Fruit fly (Drosophila melanogaster): ENCODE data around the gene Pburs.
A peak's percentile ranks its signal among the peaks of the same experiment; 100 is the strongest.

Gene Pburs

DNA sequence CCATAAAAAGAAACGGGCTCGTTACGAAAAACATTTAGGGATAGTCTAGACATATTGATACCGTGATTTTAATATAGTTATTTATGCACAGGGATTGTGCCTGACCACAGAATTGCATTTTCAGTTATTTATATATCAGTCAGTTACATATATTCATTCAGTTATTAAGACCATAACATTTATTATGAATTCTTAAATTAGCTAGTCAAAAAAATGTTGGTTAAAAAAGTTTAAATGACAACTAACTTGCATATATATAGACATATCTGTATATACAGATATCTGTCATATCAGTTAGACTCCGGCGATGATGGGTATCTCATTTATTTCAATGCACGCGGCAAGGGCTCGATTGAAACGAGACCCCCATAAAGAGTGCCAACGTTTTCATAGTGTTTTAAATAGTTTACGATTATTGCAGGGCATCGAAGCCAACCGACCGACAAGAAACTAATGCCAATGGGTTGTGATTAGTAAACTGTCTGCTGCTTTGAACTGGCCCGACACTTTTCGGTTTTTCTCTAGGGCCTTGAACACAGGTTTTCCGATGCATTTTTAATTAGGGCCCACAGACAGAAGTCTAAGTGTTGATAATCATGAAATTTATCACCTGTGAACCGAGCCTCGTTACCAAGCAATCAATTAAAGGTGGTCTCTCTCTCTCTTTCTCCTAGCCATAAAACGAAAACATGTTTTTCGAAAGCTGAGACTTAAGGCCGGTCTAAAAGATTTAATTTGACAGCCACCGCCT lies 45.7 kb upstream of the Pburs start (continued):
- TF ChIP-seq CG2129 (GFP tag; IDR thresholded peaks at IDR 0.05; ENCODE audit: partially characterized antibody) (no peak), hkb (optimal IDR thresholded peaks at IDR 0.05) (no peak), hkb (GFP tag; IDR thresholded peaks at IDR 0.05) (peak; percentile 43; the same call in 1 of the 2 replicates), Ssrp (tag; optimal IDR thresholded peaks at IDR 0.05) (peak; percentile 85), CG12219 (GFP tag; optimal IDR thresholded peaks at IDR 0.05) (peak; percentile 59), CG6272 (GFP tag; IDR thresholded peaks at IDR 0.05) (0 out of 2 replicates have a peak, but pooled peaks have one; percentile 24), CG10267 (tag; optimal IDR thresholded peaks at IDR 0.05) (peak; percentile 87), CoRest (tag; optimal IDR thresholded peaks at IDR 0.05) (peak; percentile 85), nom (GFP tag; optimal IDR thresholded peaks at IDR 0.05) (no peak), CG3281 (GFP tag; optimal IDR thresholded peaks at IDR 0.05) (peak; percentile 32), Blimp-1 (GFP tag; optimal IDR thresholded peaks at IDR 0.05) (peak; percentile 85), Scr (GFP tag; IDR thresholded peaks at IDR 0.05; ENCODE audit: partially characterized antibody) (no peak), sqz (GFP tag; optimal IDR thresholded peaks at IDR 0.05) (peak; percentile 73), schlank (tag; optimal IDR thresholded peaks at IDR 0.05) (no peak), CG3407 (GFP tag; optimal IDR thresholded peaks at IDR 0.05) (peak; percentile 71), eve (GFP tag; optimal IDR thresholded peaks at IDR 0.05) (peak in 1 of 2 experiments; percentile 49), bowl (GFP tag; IDR thresholded peaks at IDR 0.05) (no peak), Dek (tag; optimal IDR thresholded peaks at IDR 0.05) (peak; percentile 4), Eip74EF (GFP tag; optimal IDR thresholded peaks at IDR 0.05) (peak in 1 of 2 experiments; percentile 69), tna (GFP tag; IDR thresholded peaks at IDR 0.05; ENCODE audit: partially characterized antibody) (no peak), Med (GFP tag) (peak; percentile 60), sug (tag; optimal IDR thresholded peaks at IDR 0.05) (peak; percentile 48), CG2199 (GFP tag; IDR thresholded peaks at IDR 0.05) (0 out of 3 replicates have a peak, but pooled peaks have one; percentile 71), D (optimal IDR thresholded peaks at IDR 0.05) (no peak), D (GFP tag; optimal IDR thresholded peaks at IDR 0.05) (peak; percentile 90), pnt (GFP tag; optimal IDR thresholded peaks at IDR 0.05) (peak; percentile 59), CG3726 (GFP tag; IDR thresholded peaks at IDR 0.05) (peak; percentile 67; the same call in 1 of the 3 replicates), grau (tag; optimal IDR thresholded peaks at IDR 0.05) (peak; percentile 76), run (tag; optimal IDR thresholded peaks at IDR 0.05) (peak; percentile 12), CG2202 (tag; optimal IDR thresholded peaks at IDR 0.05) (peak; percentile 63), CG14050 (GFP tag; IDR thresholded peaks at IDR 0.05) (0 out of 3 replicates have a peak, but pooled peaks have one; percentile 37), CG31441 (GFP tag; IDR thresholded peaks at IDR 0.05) (peak; percentile 88), unpg (GFP tag; optimal IDR thresholded peaks at IDR 0.05) (peak; percentile 68), pb (GFP tag; optimal IDR thresholded peaks at IDR 0.05) (no peak), Nf-YA (GFP tag; IDR thresholded peaks at IDR 0.05) (no peak), tap (tag; optimal IDR thresholded peaks at IDR 0.05) (peak; percentile 88), danr (GFP tag; IDR thresholded peaks at IDR 0.05) (peak; percentile 62; the same call in 1 of the 2 replicates), Oli (tag; optimal IDR thresholded peaks at IDR 0.05) (peak; percentile 85), Hr51 (GFP tag; optimal IDR thresholded peaks at IDR 0.05) (peak in 1 of 2 experiments; percentile 74), zfh1 (GFP tag; IDR thresholded peaks at IDR 0.05) (0 out of 3 replicates have a peak, but pooled peaks have one; percentile 53), Pdp1 (GFP tag; optimal IDR thresholded peaks at IDR 0.05) (peak; percentile 38 to 63), CTCF (GFP tag; optimal IDR thresholded peaks at IDR 0.05) (peak; percentile 25), CG17612 (GFP tag; IDR thresholded peaks at IDR 0.05) (no peak), B-H1 (GFP tag; IDR thresholded peaks at IDR 0.05) (peak; percentile 65; the same call in 2 of the 3 replicates), CG32772 (GFP tag; IDR thresholded peaks at IDR 0.05) (peak; percentile 85), ci (GFP tag; IDR thresholded peaks at IDR 0.05) (peak; percentile 21; the same call in 1 of the 3 replicates), CG1603 (tag; optimal IDR thresholded peaks at IDR 0.05) (peak; percentile 52), salm (tag; optimal IDR thresholded peaks at IDR 0.05) (peak; percentile 27), cad (GFP tag; optimal IDR thresholded peaks at IDR 0.05) (peak; percentile 16)
